Fruit fly (Drosophila melanogaster): ENCODE results near the gene Ube4A.
A peak's percentile ranks its signal among the peaks of the same experiment; 100 is the strongest.

The Ube4A gene

DNA sequence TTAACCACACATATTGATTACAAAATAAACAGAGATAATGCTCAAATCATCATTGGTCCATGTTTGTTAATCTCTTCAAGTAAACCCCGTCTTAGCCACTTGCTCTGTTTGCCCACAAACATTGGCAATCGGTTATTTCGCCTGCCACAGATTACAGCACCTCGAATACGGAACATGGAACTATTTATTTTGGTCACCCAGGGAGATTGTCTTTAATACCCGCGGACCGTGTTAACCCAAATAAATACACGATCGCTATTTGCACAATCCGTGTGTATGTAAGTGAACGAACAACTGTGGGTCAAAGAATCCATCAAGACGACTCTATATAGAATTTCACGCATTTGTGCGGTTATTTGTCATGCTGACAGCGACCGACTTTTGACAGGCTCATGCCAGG is 42.4 kb downstream of the Ube4A start (continued):
- no peak for TF ChIP-seq CG14667 (GFP tag; IDR thresholded peaks at IDR 0.05)
- TF ChIP-seq TFAM (GFP tag; optimal IDR thresholded peaks at IDR 0.05), result no peak
- no peak for TF ChIP-seq vfl (GFP tag; optimal IDR thresholded peaks at IDR 0.05)
- peak; percentile 3 for TF ChIP-seq bcd (GFP tag; optimal IDR thresholded peaks at IDR 0.05)
- TF ChIP-seq crc (GFP tag; optimal IDR thresholded peaks at IDR 0.05), result no peak
- TF ChIP-seq unc-4 (GFP tag; IDR thresholded peaks at IDR 0.05; ENCODE audit: partially characterized antibody), result no peak
- TF ChIP-seq odd (GFP tag; optimal IDR thresholded peaks at IDR 0.05), result peak; percentile 46
- no peak for TF ChIP-seq pros (GFP tag; optimal IDR thresholded peaks at IDR 0.05)
- no peak for TF ChIP-seq kah (GFP tag; optimal IDR thresholded peaks at IDR 0.05)
- peak; percentile 25 for TF ChIP-seq Lhr (GFP tag; optimal IDR thresholded peaks at IDR 0.05)
- TF ChIP-seq CG3407 (GFP tag; optimal IDR thresholded peaks at IDR 0.05), result peak; percentile 26
- TF ChIP-seq CG9817 (tag; optimal IDR thresholded peaks at IDR 0.05), result no peak
- peak; percentile 22 for TF ChIP-seq CG2116 (GFP tag; optimal IDR thresholded peaks at IDR 0.05)
- no peak for TF ChIP-seq CG17385 (GFP tag; optimal IDR thresholded peaks at IDR 0.05)
- TF ChIP-seq Oli (tag; optimal IDR thresholded peaks at IDR 0.05), result no peak
- TF ChIP-seq CG12155 (GFP tag; optimal IDR thresholded peaks at IDR 0.05), result no peak
- TF ChIP-seq CG32772 (GFP tag; IDR thresholded peaks at IDR 0.05), result no peak
- no peak for TF ChIP-seq CG11696 (GFP tag; IDR thresholded peaks at IDR 0.05)
- no peak for TF ChIP-seq CG4617 (GFP tag; optimal IDR thresholded peaks at IDR 0.05; ENCODE audit: borderline replicate concordance)
- TF ChIP-seq Bgb (GFP tag; IDR thresholded peaks at IDR 0.05; ENCODE audit: partially characterized antibody), result no peak
- no peak for TF ChIP-seq CG42726 (GFP tag; IDR thresholded peaks at IDR 0.05; ENCODE audit: partially characterized antibody)
- TF ChIP-seq Scr (GFP tag; IDR thresholded peaks at IDR 0.05; ENCODE audit: partially characterized antibody), result no peak
- no peak for TF ChIP-seq wdn (GFP tag; IDR thresholded peaks at IDR 0.05)
- TF ChIP-seq peb (GFP tag; IDR thresholded peaks at IDR 0.05), result no peak
- no peak for TF ChIP-seq CG11093 (GFP tag; IDR thresholded peaks at IDR 0.05)
- TF ChIP-seq Chrac-16 (GFP tag; optimal IDR thresholded peaks at IDR 0.05), result no peak
- TF ChIP-seq onecut (GFP tag; IDR thresholded peaks at IDR 0.05), result no peak
- peak; percentile 82 for TF ChIP-seq CG6813 (GFP tag; optimal IDR thresholded peaks at IDR 0.05)
- no peak for TF ChIP-seq Jarid2 (GFP tag; optimal IDR thresholded peaks at IDR 0.05)
- TF ChIP-seq CG13424 (tag; optimal IDR thresholded peaks at IDR 0.05), result no peak
- TF ChIP-seq Ets65A (GFP tag), result no peak
- no peak for TF ChIP-seq D19B (GFP tag; optimal IDR thresholded peaks at IDR 0.05)
- TF ChIP-seq so (GFP tag; IDR thresholded peaks at IDR 0.05), result no peak; the same call in 2 of the 3 replicates
- peak; percentile 31 for TF ChIP-seq CG8290 (GFP tag; optimal IDR thresholded peaks at IDR 0.05)
- peak in 1 of 2 experiments; percentile 39 for TF ChIP-seq CG8290 (tag; optimal IDR thresholded peaks at IDR 0.05)
- TF ChIP-seq tx (GFP tag; optimal IDR thresholded peaks at IDR 0.05), result no peak
- TF ChIP-seq Sox100B (GFP tag; optimal IDR thresholded peaks at IDR 0.05), result no peak
- no peak for TF ChIP-seq CG34376 (GFP tag; optimal IDR thresholded peaks at IDR 0.05)
- no peak for TF ChIP-seq chn (GFP tag; optimal IDR thresholded peaks at IDR 0.05)
- TF ChIP-seq mam (GFP tag; optimal IDR thresholded peaks at IDR 0.05), result no peak
- no peak for TF ChIP-seq CG1832 (GFP tag; optimal IDR thresholded peaks at IDR 0.05)
- no peak for TF ChIP-seq CG14860 (GFP tag; IDR thresholded peaks at IDR 0.05; ENCODE audit: partially characterized antibody)
- no peak for TF ChIP-seq CG6765 (GFP tag; optimal IDR thresholded peaks at IDR 0.05)
- peak; percentile 45 for TF ChIP-seq CG4360 (GFP tag; IDR thresholded peaks at IDR 0.05)
- no peak for TF ChIP-seq CG11504 (tag; optimal IDR thresholded peaks at IDR 0.05)
- TF ChIP-seq z (GFP tag; IDR thresholded peaks at IDR 0.05), result no peak
- TF ChIP-seq sd (tag; optimal IDR thresholded peaks at IDR 0.05), result no peak
- no peak for TF ChIP-seq aop (GFP tag; IDR thresholded peaks at IDR 0.05)
- peak; percentile 91 for TF ChIP-seq CG15479 (GFP tag; optimal IDR thresholded peaks at IDR 0.05)
- no peak for TF ChIP-seq CG8478 (optimal IDR thresholded peaks at IDR 0.05)
- peak; percentile 54 for TF ChIP-seq bab2 (GFP tag; optimal IDR thresholded peaks at IDR 0.05)
- no peak for TF ChIP-seq chinmo (GFP tag; IDR thresholded peaks at IDR 0.05; ENCODE audit: partially characterized antibody)
